Worm (Caenorhabditis elegans) whole organism, L2 larva: Measurements from ENCODE around the gene prmt-5.

ENCODE experiments used
- C34F6.9 ChIP-seq: fragments of 150-350 bp; optimal IDR thresholded peaks from 2 replicates; lab custom pipeline; 2014; ENCODE audit warnings: missing biosample characterization, missing genetic modification characterization
- F13H6.1 ChIP-seq: sonication (generic microtip); optimal IDR thresholded peaks from 2 replicates; lab custom pipeline; 2016; ENCODE audit warnings: missing genetic modification characterization, missing compliant biosample characterization
- R02D3.7 ChIP-seq: fragments of 150-350 bp; optimal IDR thresholded peaks from 2 replicates; lab custom pipeline; 2014; ENCODE audit warnings: missing biosample characterization, missing genetic modification characterization
- Y55F3AM.14 ChIP-seq: fragments of 200-800 bp; sonication (Bioruptor generic); optimal IDR thresholded peaks from 2 replicates; lab custom pipeline; 2018; ENCODE audit warnings: mild to moderate bottlenecking, missing genetic modification characterization, missing compliant biosample characterization
- ZK546.5 ChIP-seq: sonication (generic microtip); optimal IDR thresholded peaks from 2 replicates; lab custom pipeline; 2017; ENCODE audit warnings: missing biosample characterization, missing genetic modification characterization
- alr-1 ChIP-seq: fragments of 150-350 bp; optimal IDR thresholded peaks from 2 replicates; lab custom pipeline; 2014; ENCODE audit warnings: missing biosample characterization, missing genetic modification characterization
- aly-2 ChIP-seq: fragments of 150-350 bp; optimal IDR thresholded peaks from 2 replicates; lab custom pipeline; 2014; ENCODE audit warnings: missing biosample characterization, missing genetic modification characterization
- ama-1 ChIP-seq: fragments of 150-350 bp; optimal IDR thresholded peaks from 2 replicates; lab custom pipeline; 2018; ENCODE audit warnings: inconsistent platforms
- blmp-1 ChIP-seq: sonication (generic microtip); optimal IDR thresholded peaks from 2 replicates; lab custom pipeline; 2017; ENCODE audit warnings: missing genetic modification characterization, mild to moderate bottlenecking, missing compliant biosample characterization, antibody characterized with exemption, moderate library complexity; ENCODE audit not compliant: insufficient read depth
- ceh-16 ChIP-seq: fragments of 150-350 bp; optimal IDR thresholded peaks from 2 replicates; lab custom pipeline; 2014; ENCODE audit warnings: missing biosample characterization, missing genetic modification characterization
- ceh-82 ChIP-seq: fragments of 150-350 bp; optimal IDR thresholded peaks from 2 replicates; lab custom pipeline; 2014; ENCODE audit warnings: missing biosample characterization, missing genetic modification characterization
- crh-2 ChIP-seq: sonication (generic microtip); optimal IDR thresholded peaks from 2 replicates; lab custom pipeline; 2017; ENCODE audit warnings: missing biosample characterization, missing genetic modification characterization
- dmd-4 ChIP-seq: sonication (generic microtip); optimal IDR thresholded peaks from 2 replicates; lab custom pipeline; 2017; ENCODE audit warnings: missing biosample characterization, missing genetic modification characterization
- egl-27 ChIP-seq: sonication (generic microtip); optimal IDR thresholded peaks from 3 replicates; lab custom pipeline; 2017; ENCODE audit warnings: missing biosample characterization, missing genetic modification reagents, missing genetic modification characterization
- elt-1 ChIP-seq: fragments of 150-350 bp; optimal IDR thresholded peaks from 2 replicates; lab custom pipeline; 2014; ENCODE audit warnings: missing biosample characterization, missing genetic modification characterization
- fos-1 ChIP-seq: fragments of 150-350 bp; optimal IDR thresholded peaks from 2 replicates; lab custom pipeline; 2014; ENCODE audit warnings: missing biosample characterization, missing genetic modification characterization
- gmeb-1 ChIP-seq: fragments of 150-350 bp; optimal IDR thresholded peaks from 2 replicates; lab custom pipeline; 2014; ENCODE audit warnings: missing biosample characterization, missing genetic modification characterization
- lin-11 ChIP-seq: fragments of 150-350 bp; sonication (generic microtip); optimal IDR thresholded peaks from 2 replicates; lab custom pipeline; 2014; ENCODE audit warnings: missing biosample characterization, missing genetic modification characterization, inconsistent platforms, mixed read lengths
- lin-13 ChIP-seq: fragments of 150-350 bp; optimal IDR thresholded peaks from 2 replicates; lab custom pipeline; 2014; ENCODE audit warnings: missing biosample characterization, missing genetic modification reagents, missing genetic modification characterization
- lin-39 ChIP-seq: fragments of 150-350 bp; optimal IDR thresholded peaks from 2 replicates; lab custom pipeline; 2014; ENCODE audit warnings: missing biosample characterization, missing genetic modification reagents, missing genetic modification characterization
- lsy-2 ChIP-seq, 2 experiments: fragments of 150-350 bp in 1 of 2; sonication (generic microtip) in 1 of 2; optimal IDR thresholded peaks; 2 replicates each; lab custom pipeline; 2014 to 2017; ENCODE audit warnings: missing biosample characterization in 2 of 2, missing genetic modification characterization in 2 of 2
- mab-5 ChIP-seq: fragments of 150-350 bp; optimal IDR thresholded peaks from 2 replicates; lab custom pipeline; 2014; ENCODE audit warnings: missing biosample characterization, missing genetic modification characterization
- mbf-1 ChIP-seq: sonication (generic microtip); optimal IDR thresholded peaks from 2 replicates; lab custom pipeline; 2017; ENCODE audit warnings: missing biosample characterization, missing genetic modification characterization
- mdl-1 ChIP-seq, 2 experiments: fragments of 150-350 bp in 1 of 2; sonication (generic microtip) in 1 of 2; optimal IDR thresholded peaks; 2 replicates each; lab custom pipeline; 2017; ENCODE audit warnings: missing biosample characterization in 2 of 2, missing genetic modification characterization in 2 of 2
- nhr-12 ChIP-seq: fragments of 150-350 bp; optimal IDR thresholded peaks from 2 replicates; lab custom pipeline; 2014; ENCODE audit warnings: missing biosample characterization, missing genetic modification characterization
- nhr-129 ChIP-seq: fragments of 150-350 bp; optimal IDR thresholded peaks from 2 replicates; lab custom pipeline; 2014; ENCODE audit warnings: missing biosample characterization, missing genetic modification characterization
- nhr-23 ChIP-seq: fragments of 150-350 bp; optimal IDR thresholded peaks from 2 replicates; lab custom pipeline; 2014; ENCODE audit warnings: missing biosample characterization, missing genetic modification reagents, missing genetic modification characterization
- nhr-237 ChIP-seq: fragments of 150-350 bp; optimal IDR thresholded peaks from 2 replicates; lab custom pipeline; 2014; ENCODE audit warnings: missing biosample characterization, missing genetic modification characterization
- nhr-25 ChIP-seq: fragments of 150-350 bp; sonication (generic microtip); optimal IDR thresholded peaks from 3 replicates; lab custom pipeline; 2014; ENCODE audit warnings: missing biosample characterization, missing genetic modification characterization
- nhr-77 ChIP-seq: fragments of 150-350 bp; optimal IDR thresholded peaks from 2 replicates; lab custom pipeline; 2014; ENCODE audit warnings: missing biosample characterization, missing genetic modification characterization
- peb-1 ChIP-seq: fragments of 150-350 bp; optimal IDR thresholded peaks from 2 replicates; lab custom pipeline; 2014; ENCODE audit warnings: missing biosample characterization, missing genetic modification characterization
- skn-1 ChIP-seq: sonication (generic microtip); optimal IDR thresholded peaks from 2 replicates; lab custom pipeline; 2017; ENCODE audit warnings: missing biosample characterization, missing genetic modification characterization
- sma-9 ChIP-seq, 2 experiments: fragments of 150-350 bp in 1 of 2; sonication (generic microtip) in 1 of 2; optimal IDR thresholded peaks; 2 replicates each; lab custom pipeline; 2014 to 2016; ENCODE audit warnings: missing genetic modification characterization in 2 of 2, mild to moderate bottlenecking in 1 of 2, missing biosample characterization in 1 of 2, missing compliant biosample characterization in 1 of 2, missing genetic modification reagents in 1 of 2, moderate library complexity in 1 of 2
- snpc-4 ChIP-seq: fragments of 150-350 bp; optimal IDR thresholded peaks from 2 replicates; lab custom pipeline; 2014; ENCODE audit warnings: missing biosample characterization, missing genetic modification characterization
- unc-39 ChIP-seq: fragments of 150-350 bp; optimal IDR thresholded peaks from 2 replicates; lab custom pipeline; 2014; ENCODE audit warnings: missing biosample characterization, missing genetic modification characterization
- unc-55 ChIP-seq: fragments of 150-350 bp; sonication (generic microtip); optimal IDR thresholded peaks from 3 replicates; lab custom pipeline; 2014; ENCODE audit warnings: missing biosample characterization, missing genetic modification reagents, missing genetic modification characterization
- unc-62 ChIP-seq: fragments of 150-350 bp; optimal IDR thresholded peaks from 2 replicates; lab custom pipeline; 2014; ENCODE audit warnings: missing biosample characterization, missing genetic modification reagents, missing genetic modification characterization
- zag-1 ChIP-seq: fragments of 150-350 bp; optimal IDR thresholded peaks from 2 replicates; lab custom pipeline; 2014; ENCODE audit warnings: missing biosample characterization, missing genetic modification characterization
- ztf-11 ChIP-seq: sonication (generic microtip); optimal IDR thresholded peaks from 2 replicates; lab custom pipeline; 2017; ENCODE audit warnings: missing biosample characterization, missing genetic modification characterization
- ztf-4 ChIP-seq: fragments of 150-350 bp; optimal IDR thresholded peaks from 2 replicates; lab custom pipeline; 2014; ENCODE audit warnings: missing biosample characterization, missing genetic modification characterization

Gene prmt-5

DNA sequence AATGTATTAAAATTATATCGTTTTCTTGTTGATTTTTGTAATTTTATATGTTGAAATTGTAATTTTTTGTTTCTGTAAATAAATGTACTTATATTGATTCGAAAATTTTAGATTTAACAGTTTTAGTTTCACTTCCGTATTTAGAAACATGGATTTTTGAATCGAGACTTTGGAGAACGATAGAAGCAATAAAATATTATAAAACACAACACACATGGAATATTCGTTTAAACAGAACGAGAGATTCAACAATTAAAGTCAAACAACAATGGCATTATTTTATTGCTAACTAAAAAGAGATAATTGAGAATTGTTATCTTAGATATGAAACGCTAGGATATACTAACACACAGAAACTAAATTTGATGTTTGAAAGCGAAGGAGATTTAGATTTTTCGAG lies 38.1 kb downstream of the prmt-5 start:
- TF ChIP-seq C34F6.9 (tag; lab: Kevin White, UChicago) (no peak), nhr-237 (no peak), sma-9 (GFP tag; optimal IDR thresholded peaks at IDR 0.05; lab: Kevin White, UChicago) (no peak), sma-9 (tag; optimal IDR thresholded peaks at IDR 0.05; lab: Kevin White, UChicago) (no peak), mdl-1 (tag; optimal IDR thresholded peaks at IDR 0.05; lab: Kevin White, UChicago) (no peak), snpc-4 (tag; lab: Kevin White, UChicago) (no peak), crh-2 (tag; lab: Kevin White, UChicago) (no peak), nhr-129 (tag; lab: Kevin White, UChicago) (no peak), nhr-12 (no peak), skn-1 (tag; lab: Kevin White, UChicago) (no peak), ceh-82 (tag; lab: Kevin White, UChicago) (no peak)
- TF ChIP-seq, all 48 proteins: peak for 0

ce11 chrIII:5269814-5270213 lies 39.5 kb downstream of the prmt-5 start, which contains the start of gene ZC395.4:
Gene ZC395.4, plus strand, starts transcription at chrIII:5270114.
- no peak for TF ChIP-seq mbf-1
- TF ChIP-seq lin-39, result no peak
- TF ChIP-seq skn-1 (tag; lab: Kevin White, UChicago), result no peak
- no peak for TF ChIP-seq dmd-4 (tag; lab: Kevin White, UChicago)
- TF ChIP-seq R02D3.7 (tag; lab: Kevin White, UChicago), result no peak
- no peak for TF ChIP-seq ZK546.5 (tag; lab: Kevin White, UChicago)
- no peak for TF ChIP-seq mab-5 (tag; lab: Kevin White, UChicago)
- no peak for TF ChIP-seq egl-27
- TF ChIP-seq, all 48 proteins: peak for 0

- TF ChIP-seq nhr-25, result no peak
- no peak for TF ChIP-seq Y55F3AM.14 (GFP tag; lab: Kevin White, UChicago)
- TF ChIP-seq zag-1 (tag; lab: Kevin White, UChicago), result no peak
- TF ChIP-seq ztf-11, result no peak
- TF ChIP-seq crh-2 (tag; lab: Kevin White, UChicago), result peak; percentile 38
- peak; percentile 37 for TF ChIP-seq ama-1 (lab: Kevin White, UChicago)
- no peak for TF ChIP-seq gmeb-1 (tag; lab: Kevin White, UChicago)
- peak; percentile 25 for TF ChIP-seq C34F6.9 (tag; lab: Kevin White, UChicago)
- TF ChIP-seq lsy-2 (tag; optimal IDR thresholded peaks at IDR 0.05; lab: Kevin White, UChicago), result peak in 1 of 2 experiments; percentile 49
- TF ChIP-seq nhr-77, result no peak
- TF ChIP-seq ztf-4 (tag; lab: Kevin White, UChicago), result peak; percentile 31
Measured at ce11 chrIII:5273396-5273857, 43.1 kb downstream of the prmt-5 start, which contains the start of gene ztf-8. Gene ztf-8, minus strand, starts transcription at chrIII:5273471.

- TF ChIP-seq fos-1 (tag; lab: Kevin White, UChicago) (no peak), ceh-16 (tag; lab: Kevin White, UChicago) (no peak), crh-2 (tag; lab: Kevin White, UChicago) (no peak), nhr-129 (tag; lab: Kevin White, UChicago) (peak; percentile 15), ama-1 (lab: Kevin White, UChicago) (peak; percentile 15)
Measured at ce11 chrIII:5274250-5274649, 43.9 kb downstream of the prmt-5 start.

DNA sequence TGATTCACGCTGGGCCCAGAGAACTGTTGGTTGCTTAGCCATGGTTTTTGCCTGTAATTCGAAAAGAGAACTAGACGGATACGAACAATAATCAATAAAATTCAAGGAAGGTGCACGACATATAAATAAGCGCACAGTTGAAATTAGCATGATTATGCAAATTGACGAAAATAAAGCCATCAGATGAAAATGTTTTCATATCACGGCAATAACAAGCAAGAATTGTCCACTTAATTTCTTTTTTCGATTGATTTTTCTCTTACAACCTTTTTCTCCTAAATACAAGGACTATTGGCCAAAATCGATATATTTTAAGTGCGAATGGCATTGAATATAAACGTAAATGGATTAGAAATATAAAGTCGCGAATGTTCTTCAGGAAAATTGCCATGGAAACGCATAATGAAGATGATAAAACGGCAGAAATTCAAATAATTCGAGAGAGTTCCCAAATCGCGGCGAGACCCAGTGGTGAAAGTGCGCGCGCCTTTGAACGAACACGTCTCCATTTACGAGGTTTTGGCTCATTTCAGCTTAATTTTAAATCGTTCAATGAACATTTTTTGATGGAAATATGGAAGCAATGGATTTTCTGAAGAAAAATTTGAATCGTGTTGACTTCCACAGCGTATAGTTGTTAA lies 44.5 kb downstream of the prmt-5 start, which contains the start of the genes daf-41 and toc-1:
TSS of gene daf-41 (minus strand) at position 51 of the 641 bp plus-strand sequence.
TSS of gene toc-1 (plus strand) at position 537 of the 641 bp plus-strand sequence.
- TF ChIP-seq blmp-1 (tag; lab: Kevin White, UChicago) (no peak), nhr-23 (tag; lab: Kevin White, UChicago) (no peak), C34F6.9 (tag; lab: Kevin White, UChicago) (peak; percentile 82), snpc-4 (tag; lab: Kevin White, UChicago) (no peak), crh-2 (tag; lab: Kevin White, UChicago) (peak; percentile 55), gmeb-1 (tag; lab: Kevin White, UChicago) (peak; percentile 11), unc-62 (GFP tag; lab: Kevin White, UChicago) (no peak), lsy-2 (tag; optimal IDR thresholded peaks at IDR 0.05; lab: Kevin White, UChicago) (peak in 1 of 2 experiments; percentile 73), aly-2 (tag; lab: Kevin White, UChicago) (no peak), mab-5 (tag; lab: Kevin White, UChicago) (no peak), R02D3.7 (tag; lab: Kevin White, UChicago) (no peak), ceh-82 (tag; lab: Kevin White, UChicago) (no peak), sma-9 (GFP tag; optimal IDR thresholded peaks at IDR 0.05; lab: Kevin White, UChicago) (no peak), sma-9 (tag; optimal IDR thresholded peaks at IDR 0.05; lab: Kevin White, UChicago) (no peak), lin-13 (GFP tag; lab: Kevin White, UChicago) (peak; percentile 62), egl-27 (no peak), F13H6.1 (peak; percentile 4), ztf-11 (no peak), alr-1 (no peak), Y55F3AM.14 (GFP tag; lab: Kevin White, UChicago) (no peak), ceh-16 (tag; lab: Kevin White, UChicago) (no peak), ZK546.5 (tag; lab: Kevin White, UChicago) (no peak), nhr-77 (no peak), unc-39 (tag; lab: Kevin White, UChicago) (no peak), elt-1 (tag; lab: Kevin White, UChicago) (no peak), peb-1 (tag; lab: Kevin White, UChicago) (no peak), zag-1 (tag; lab: Kevin White, UChicago) (no peak), mdl-1 (tag; optimal IDR thresholded peaks at IDR 0.05; lab: Kevin White, UChicago) (no peak), unc-55 (GFP tag; lab: Kevin White, UChicago) (peak; percentile 66), lin-11 (tag; lab: Kevin White, UChicago) (peak; percentile 68), nhr-237 (no peak), fos-1 (tag; lab: Kevin White, UChicago) (peak; percentile 23), nhr-12 (no peak), ama-1 (lab: Kevin White, UChicago) (no peak)
